Fruit fly (Drosophila melanogaster) S2 (cell line): Measurements from ENCODE around the gene RpS14a.

Experiments
- CG8478 ChIP-seq: fragments of >200 bp; optimal IDR thresholded peaks from 2 replicates; lab custom pipeline; 2018
- CTCF ChIP-seq, 2 experiments: fragments of >200 bp; optimal IDR thresholded peaks; 2 replicates each; lab custom pipeline; 2018

- TF ChIP-seq CG8478 (no peak), CTCF (optimal IDR thresholded peaks at IDR 0.05; lab: Kevin White, UChicago) (no peak)
These were observed 34.3 kb downstream of the RpS14a start for dm6 chrX:7967848-7968143.
